Worm (Caenorhabditis elegans): Measurements from ENCODE around the gene F35D11.3.

- TF ChIP-seq mep-1 (tag; optimal IDR thresholded peaks at IDR 0.05) (no peak), ces-1 (GFP tag; optimal IDR thresholded peaks at IDR 0.05) (no peak), nhr-77 (tag; optimal IDR thresholded peaks at IDR 0.05) (no peak), nhr-28 (tag; optimal IDR thresholded peaks at IDR 0.05) (no peak), spr-3 (GFP tag; optimal IDR thresholded peaks at IDR 0.05) (no peak), pqm-1 (tag; optimal IDR thresholded peaks at IDR 0.05) (no peak), dve-1 (tag; optimal IDR thresholded peaks at IDR 0.05; ENCODE audit: insufficient read depth) (no peak), ztf-11 (tag; optimal IDR thresholded peaks at IDR 0.05) (no peak), unc-39 (tag; optimal IDR thresholded peaks at IDR 0.05) (no peak), daf-12 (tag; optimal IDR thresholded peaks at IDR 0.05) (no peak), egl-27 (tag; optimal IDR thresholded peaks at IDR 0.05) (no peak), gei-8 (GFP tag; optimal IDR thresholded peaks at IDR 0.05) (no peak), nhr-237 (tag; optimal IDR thresholded peaks at IDR 0.05) (no peak)
These were observed 6.9 kb upstream of the F35D11.3 start, which contains the start of gene ipla-1 for ce11 chrII:4601256-4601655.
